Worm (Caenorhabditis elegans) whole organism, L2 larva: ENCODE data around the gene Y56A3A.7.

Source experiments
- R02D3.7 ChIP-seq: fragments of 150-350 bp; optimal IDR thresholded peaks from 2 replicates; lab custom pipeline; 2014; ENCODE audit warnings: missing biosample characterization, missing genetic modification characterization
- alr-1 ChIP-seq: fragments of 150-350 bp; optimal IDR thresholded peaks from 2 replicates; lab custom pipeline; 2014; ENCODE audit warnings: missing biosample characterization, missing genetic modification characterization
- blmp-1 ChIP-seq: sonication (generic microtip); optimal IDR thresholded peaks from 2 replicates; lab custom pipeline; 2017; ENCODE audit warnings: missing genetic modification characterization, mild to moderate bottlenecking, missing compliant biosample characterization, antibody characterized with exemption, moderate library complexity; ENCODE audit not compliant: insufficient read depth
- lsy-2 ChIP-seq, 2 experiments: fragments of 150-350 bp in 1 of 2; sonication (generic microtip) in 1 of 2; optimal IDR thresholded peaks; 2 replicates each; lab custom pipeline; 2014 to 2017; ENCODE audit warnings: missing biosample characterization in 2 of 2, missing genetic modification characterization in 2 of 2
- mdl-1 ChIP-seq, 2 experiments: fragments of 150-350 bp in 1 of 2; sonication (generic microtip) in 1 of 2; optimal IDR thresholded peaks; 2 replicates each; lab custom pipeline; 2017; ENCODE audit warnings: missing biosample characterization in 2 of 2, missing genetic modification characterization in 2 of 2
- nhr-12 ChIP-seq: fragments of 150-350 bp; optimal IDR thresholded peaks from 2 replicates; lab custom pipeline; 2014; ENCODE audit warnings: missing biosample characterization, missing genetic modification characterization
- nhr-23 ChIP-seq: fragments of 150-350 bp; optimal IDR thresholded peaks from 2 replicates; lab custom pipeline; 2014; ENCODE audit warnings: missing biosample characterization, missing genetic modification reagents, missing genetic modification characterization
- sma-3 ChIP-seq: sonication (generic microtip); optimal IDR thresholded peaks from 2 replicates; lab custom pipeline; 2016; ENCODE audit warnings: missing genetic modification reagents, missing genetic modification characterization, missing compliant biosample characterization
- unc-39 ChIP-seq: fragments of 150-350 bp; optimal IDR thresholded peaks from 2 replicates; lab custom pipeline; 2014; ENCODE audit warnings: missing biosample characterization, missing genetic modification characterization
- unc-62 ChIP-seq: fragments of 150-350 bp; optimal IDR thresholded peaks from 2 replicates; lab custom pipeline; 2014; ENCODE audit warnings: missing biosample characterization, missing genetic modification reagents, missing genetic modification characterization
- ztf-11 ChIP-seq: sonication (generic microtip); optimal IDR thresholded peaks from 2 replicates; lab custom pipeline; 2017; ENCODE audit warnings: missing biosample characterization, missing genetic modification characterization

ce11 chrIII:11985066-11985465, 38.2 kb upstream of the Y56A3A.7 start:
- TF ChIP-seq lsy-2 (tag; optimal IDR thresholded peaks at IDR 0.05; lab: Kevin White, UChicago): no peak
- no peak for TF ChIP-seq R02D3.7
- no peak for TF ChIP-seq blmp-1 (tag; lab: Kevin White, UChicago)
- TF ChIP-seq nhr-23: no peak
- no peak for TF ChIP-seq ztf-11 (tag; lab: Kevin White, UChicago)
- no peak for TF ChIP-seq mdl-1 (tag; optimal IDR thresholded peaks at IDR 0.05; lab: Kevin White, UChicago)
- TF ChIP-seq unc-62: no peak
- TF ChIP-seq alr-1 (tag; lab: Kevin White, UChicago): no peak
- TF ChIP-seq sma-3 (GFP tag; lab: Kevin White, UChicago): no peak
- no peak for TF ChIP-seq unc-39
- TF ChIP-seq nhr-12 (tag; lab: Kevin White, UChicago): no peak
